Fruit fly (Drosophila melanogaster): ENCODE measurements around the gene CG3793.

DNA sequence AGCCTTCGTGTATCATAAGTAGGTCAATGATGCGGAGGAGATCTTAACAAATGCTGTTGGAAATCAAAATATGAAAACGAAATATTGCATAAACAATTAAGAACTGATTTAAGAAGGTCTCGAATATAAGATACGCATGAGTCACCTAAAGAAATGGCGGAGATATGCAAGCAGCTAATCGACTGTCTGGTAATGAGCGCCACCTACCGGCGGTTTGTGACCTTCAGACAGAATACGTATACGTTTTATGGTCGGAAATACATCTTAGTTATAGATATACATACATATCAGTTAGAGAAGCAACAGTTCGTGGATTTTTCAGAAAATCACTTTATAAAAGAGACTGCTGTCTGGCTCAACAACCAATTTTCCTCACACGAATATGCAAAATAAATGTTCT lies 19.0 kb downstream of the CG3793 start:
- TF ChIP-seq Blimp-1 (GFP tag; optimal IDR thresholded peaks at IDR 0.05), result no peak
- TF ChIP-seq Sox102F (GFP tag; optimal IDR thresholded peaks at IDR 0.05), result no peak
- no peak for TF ChIP-seq Sox15 (GFP tag; optimal IDR thresholded peaks at IDR 0.05)
- no peak for TF ChIP-seq CG32006 (GFP tag; optimal IDR thresholded peaks at IDR 0.05)
- TF ChIP-seq CG31627 (GFP tag; optimal IDR thresholded peaks at IDR 0.05), result no peak
- TF ChIP-seq CG3919 (GFP tag; optimal IDR thresholded peaks at IDR 0.05), result no peak
- no peak for TF ChIP-seq fkh (GFP tag; optimal IDR thresholded peaks at IDR 0.05)
